Fruit fly (Drosophila melanogaster): ENCODE measurements around the gene CG31542.

The CG31542 gene

dm6 chr3R:5354373-5355134 is 14.8 kb upstream of the CG31542 start, which contains the start of the genes CG11999 and CG1161:
CG11999 (minus strand) TSS chr3R:5354747.
CG1161 (plus strand) TSS chr3R:5355092.
- peak; percentile 1 for TF ChIP-seq CG31627 (GFP tag; optimal IDR thresholded peaks at IDR 0.05)
- TF ChIP-seq ss (GFP tag; optimal IDR thresholded peaks at IDR 0.05): no peak
- no peak for TF ChIP-seq salr (GFP tag; optimal IDR thresholded peaks at IDR 0.05)
- peak; percentile 34 for TF ChIP-seq Eip75B (GFP tag; optimal IDR thresholded peaks at IDR 0.05)
- TF ChIP-seq Met (GFP tag; optimal IDR thresholded peaks at IDR 0.05): peak; percentile 33
- no peak for TF ChIP-seq Smox (GFP tag; optimal IDR thresholded peaks at IDR 0.05)
- no peak for TF ChIP-seq CG6854 (GFP tag; optimal IDR thresholded peaks at IDR 0.05)
- peak; percentile 24 for TF ChIP-seq topi (GFP tag; optimal IDR thresholded peaks at IDR 0.05)
- peak; percentile 44 for TF ChIP-seq Sox14 (GFP tag; optimal IDR thresholded peaks at IDR 0.05)
- TF ChIP-seq CG3919 (GFP tag; optimal IDR thresholded peaks at IDR 0.05): no peak
- peak; percentile 13 for TF ChIP-seq lz (GFP tag; optimal IDR thresholded peaks at IDR 0.05)
- peak; percentile 34 for TF ChIP-seq esn (GFP tag; optimal IDR thresholded peaks at IDR 0.05)
- TF ChIP-seq CG15336 (GFP tag; IDR thresholded peaks at IDR 0.05): no peak
- TF ChIP-seq fkh (GFP tag; optimal IDR thresholded peaks at IDR 0.05): peak; percentile 16
- TF ChIP-seq pdm3 (GFP tag; optimal IDR thresholded peaks at IDR 0.05): no peak
- TF ChIP-seq dsx (GFP tag; optimal IDR thresholded peaks at IDR 0.05; ENCODE audit: poor library complexity, severe bottlenecking): peak; percentile 41
- TF ChIP-seq CG3032 (tag; optimal IDR thresholded peaks at IDR 0.05): no peak
- peak; percentile 55 for TF ChIP-seq Eip78C (GFP tag)
- no peak for TF ChIP-seq CG6808 (GFP tag; optimal IDR thresholded peaks at IDR 0.05)
- no peak for TF ChIP-seq eg (GFP tag; IDR thresholded peaks at IDR 0.05)
- TF ChIP-seq CG1621 (tag; optimal IDR thresholded peaks at IDR 0.05): no peak

- TF ChIP-seq dac (GFP tag; optimal IDR thresholded peaks at IDR 0.05) (no peak), fd59A (GFP tag; optimal IDR thresholded peaks at IDR 0.05) (no peak), Hr39 (GFP tag; optimal IDR thresholded peaks at IDR 0.05) (no peak), Ets96B (tag; optimal IDR thresholded peaks at IDR 0.05) (no peak), lz (GFP tag; optimal IDR thresholded peaks at IDR 0.05) (no peak), CG6276 (GFP tag; optimal IDR thresholded peaks at IDR 0.05) (no peak), CG4318 (GFP tag; optimal IDR thresholded peaks at IDR 0.05) (no peak), net (GFP tag; optimal IDR thresholded peaks at IDR 0.05) (no peak), CG11294 (GFP tag; IDR thresholded peaks at IDR 0.05) (no peak), CG8319 (GFP tag; optimal IDR thresholded peaks at IDR 0.05) (no peak), CG16779 (tag; optimal IDR thresholded peaks at IDR 0.05) (no peak), spab (GFP tag; optimal IDR thresholded peaks at IDR 0.05) (no peak), CG31627 (GFP tag; optimal IDR thresholded peaks at IDR 0.05) (no peak), Blimp-1 (GFP tag; optimal IDR thresholded peaks at IDR 0.05) (no peak), Sox102F (GFP tag; optimal IDR thresholded peaks at IDR 0.05) (no peak), CG11762 (GFP tag; optimal IDR thresholded peaks at IDR 0.05; ENCODE audit: insufficient read depth) (no peak), vri (GFP tag; optimal IDR thresholded peaks at IDR 0.05) (no peak), CG3919 (GFP tag; optimal IDR thresholded peaks at IDR 0.05) (no peak), topi (GFP tag; optimal IDR thresholded peaks at IDR 0.05) (no peak), CG6808 (GFP tag; optimal IDR thresholded peaks at IDR 0.05) (no peak)
These were observed 14.2 kb upstream of the CG31542 start for dm6 chr3R:5355135-5355493.

dm6 chr3R:5357935-5358414 is 11.4 kb upstream of the CG31542 start, which contains the start of gene Prosbeta7:
Prosbeta7 (minus strand) TSS chr3R:5358364.
- TF ChIP-seq CG1621 (tag; optimal IDR thresholded peaks at IDR 0.05): peak; percentile 45
- TF ChIP-seq net (GFP tag; optimal IDR thresholded peaks at IDR 0.05): no peak
- peak; percentile 27 for TF ChIP-seq Eip78C (GFP tag)
- TF ChIP-seq CG6854 (GFP tag; optimal IDR thresholded peaks at IDR 0.05): peak; percentile 55
- no peak for TF ChIP-seq Gug (GFP tag; IDR thresholded peaks at IDR 0.05)
- TF ChIP-seq Sox14 (GFP tag; optimal IDR thresholded peaks at IDR 0.05): peak; percentile 27
- 0 out of 3 replicates have a peak, but pooled peaks have one; percentile 6 for TF ChIP-seq CG6163 (GFP tag; IDR thresholded peaks at IDR 0.05)
- no peak for TF ChIP-seq Sox102F (GFP tag; optimal IDR thresholded peaks at IDR 0.05)
- no peak for TF ChIP-seq Lpt (GFP tag; optimal IDR thresholded peaks at IDR 0.05)
- TF ChIP-seq CG8119 (GFP tag; IDR thresholded peaks at IDR 0.05): no peak

Data from whole organism, prepupa.